Fruit fly (Drosophila melanogaster) whole organism, embryonic: ENCODE data around the gene CG13081.
A peak's percentile ranks its signal among the peaks of the same experiment; 100 is the strongest.

Experiments used
- BtbVII ChIP-seq: fragments of 200-800 bp; sonication (Bioruptor generic); optimal IDR thresholded peaks from 3 replicates; lab custom pipeline; 2017; ENCODE audit warnings: missing biosample characterization, mild to moderate bottlenecking, missing genetic modification characterization
- CG10431 ChIP-seq: fragments of 200-800 bp; sonication (Bioruptor generic); optimal IDR thresholded peaks from 3 replicates; lab custom pipeline; 2018; ENCODE audit warnings: missing biosample characterization, mild to moderate bottlenecking, missing genetic modification characterization
- CG11723 ChIP-seq: fragments of 200-800 bp; sonication (Bioruptor generic); optimal IDR thresholded peaks from 2 replicates; lab custom pipeline; 2017; ENCODE audit warnings: missing biosample characterization, mild to moderate bottlenecking, missing genetic modification characterization
- CG12391 ChIP-seq: fragments of 200-800 bp; sonication (Bioruptor generic); optimal IDR thresholded peaks from 3 replicates; lab custom pipeline; 2018; ENCODE audit warnings: missing biosample characterization, mild to moderate bottlenecking, missing genetic modification characterization, moderate library complexity
- CG13424 ChIP-seq: fragments of 200-800 bp; sonication (Bioruptor generic); optimal IDR thresholded peaks from 2 replicates; lab custom pipeline; 2019; ENCODE audit warnings: missing biosample characterization, mild to moderate bottlenecking, missing genetic modification characterization, moderate library complexity
- CG13894 ChIP-seq: fragments of 200-800 bp; sonication (Bioruptor generic); optimal IDR thresholded peaks from 3 replicates; lab custom pipeline; 2018; ENCODE audit warnings: missing biosample characterization, mild to moderate bottlenecking, missing genetic modification characterization, moderate library complexity
- CG17385 ChIP-seq: fragments of 200-800 bp; sonication (Bioruptor generic); optimal IDR thresholded peaks from 3 replicates; lab custom pipeline; 2018; ENCODE audit warnings: missing biosample characterization, mild to moderate bottlenecking, missing genetic modification characterization
- CG18764 ChIP-seq: fragments of 200-800 bp; sonication (Bioruptor generic); optimal IDR thresholded peaks from 3 replicates; lab custom pipeline; 2016; ENCODE audit warnings: missing biosample characterization, missing genetic modification characterization
- CG2199 ChIP-seq: fragments of 200-800 bp; sonication (Bioruptor generic); IDR thresholded peaks from 3 replicates; pipeline ENCODE4 v1.3.6; 2022; ENCODE audit warnings: missing biosample characterization, missing genetic modification characterization
- CG2875 ChIP-seq: fragments of 200-800 bp; sonication (Bioruptor generic); optimal IDR thresholded peaks from 2 replicates; lab custom pipeline; 2017; ENCODE audit warnings: missing biosample characterization, mild to moderate bottlenecking, missing genetic modification characterization, missing genetic modification reagents
- CG34224 ChIP-seq: fragments of 200-800 bp; sonication (Bioruptor generic); IDR thresholded peaks from 3 replicates; pipeline ENCODE4 v1.3.6; 2022; ENCODE audit warnings: missing biosample characterization, missing genetic modification characterization; ENCODE audit not compliant: partially characterized antibody
- CG34376 ChIP-seq: fragments of 200-800 bp; sonication (Bioruptor generic); optimal IDR thresholded peaks from 2 replicates; lab custom pipeline; 2018; ENCODE audit warnings: missing biosample characterization, mild to moderate bottlenecking, missing genetic modification characterization
- CG7963 ChIP-seq: fragments of 200-800 bp; sonication (Bioruptor generic); IDR thresholded peaks from 3 replicates; pipeline ENCODE4 v1.3.6; 2022; ENCODE audit warnings: missing biosample characterization, missing genetic modification characterization; ENCODE audit not compliant: partially characterized antibody
- CHES-1-like ChIP-seq: fragments of 200-800 bp; sonication (Bioruptor generic); optimal IDR thresholded peaks from 2 replicates; lab custom pipeline; 2016; ENCODE audit warnings: missing biosample characterization, missing genetic modification characterization
- CrebB ChIP-seq: fragments of 200-800 bp; sonication (Bioruptor generic); optimal IDR thresholded peaks from 3 replicates; lab custom pipeline; 2018; ENCODE audit warnings: missing biosample characterization, mild to moderate bottlenecking, missing genetic modification characterization
- D19B ChIP-seq: fragments of 200-800 bp; sonication (Bioruptor generic); optimal IDR thresholded peaks from 2 replicates; lab custom pipeline; 2017; ENCODE audit warnings: missing biosample characterization, mild to moderate bottlenecking, missing genetic modification characterization
- Deaf1 ChIP-seq: fragments of 200-800 bp; optimal IDR thresholded peaks from 3 replicates; lab custom pipeline; 2019; ENCODE audit warnings: missing biosample characterization, mild to moderate bottlenecking, missing genetic modification characterization, moderate library complexity
- Dref ChIP-seq: fragments of 200-800 bp; sonication (Bioruptor generic); IDR thresholded peaks from 2 replicates; pipeline ENCODE4 v1.3.6; 2022; ENCODE audit warnings: missing biosample characterization, missing genetic modification characterization
- Eip74EF ChIP-seq, 2 experiments: fragments of 200-800 bp in 1 of 2; fragments of >200 bp in 1 of 2; sonication (Bioruptor generic) in 1 of 2; optimal IDR thresholded peaks; 2 replicates each; lab custom pipeline; 2017 to 2019; ENCODE audit warnings: missing biosample characterization in 2 of 2, missing genetic modification characterization in 2 of 2, mild to moderate bottlenecking in 1 of 2, moderate library complexity in 1 of 2
- HmgZ ChIP-seq: fragments of 200-800 bp; sonication (Bioruptor generic); optimal IDR thresholded peaks from 2 replicates; lab custom pipeline; 2018; ENCODE audit warnings: missing biosample characterization, mild to moderate bottlenecking, missing genetic modification characterization
- Med ChIP-seq: fragments of 200-800 bp; sonication (Bioruptor generic); peaks from one replicate; lab custom pipeline; 2016; ENCODE audit warnings: missing biosample characterization, missing genetic modification characterization, mild to moderate bottlenecking, inconsistent platforms, moderate library complexity
- NC2α ChIP-seq: fragments of 200-800 bp; sonication (Bioruptor generic); optimal IDR thresholded peaks from 2 replicates; lab custom pipeline; 2016; ENCODE audit warnings: missing biosample characterization, missing genetic modification characterization
- Pdp1 ChIP-seq, 2 experiments: fragments of 200-800 bp; sonication (Bioruptor generic); optimal IDR thresholded peaks; 3 replicates each; lab custom pipeline; 2016; ENCODE audit warnings: missing biosample characterization in 2 of 2, missing genetic modification characterization in 2 of 2, mild to moderate bottlenecking in 1 of 2, moderate library complexity in 1 of 2
- Six4 ChIP-seq: fragments of 200-800 bp; sonication (Bioruptor generic); optimal IDR thresholded peaks from 2 replicates; lab custom pipeline; 2016; ENCODE audit warnings: missing biosample characterization, missing genetic modification characterization
- chinmo ChIP-seq: fragments of 200-800 bp; sonication (Bioruptor generic); IDR thresholded peaks from 4 replicates; pipeline ENCODE4 v1.3.6; 2022; ENCODE audit warnings: missing biosample characterization, missing genetic modification characterization; ENCODE audit not compliant: partially characterized antibody
- crp ChIP-seq, 2 experiments: fragments of 200-800 bp; sonication (Bioruptor generic); optimal IDR thresholded peaks; 2 replicates in 1 of 2; 3 replicates in 1 of 2; lab custom pipeline; 2017; ENCODE audit warnings: missing biosample characterization in 2 of 2, missing genetic modification characterization in 2 of 2, mild to moderate bottlenecking in 1 of 2, moderate library complexity in 1 of 2
- dati ChIP-seq: fragments of 200-800 bp; sonication (Bioruptor generic); IDR thresholded peaks from 2 replicates; pipeline ENCODE4 v1.3.6; 2022; ENCODE audit warnings: missing biosample characterization, missing genetic modification characterization
- dimm ChIP-seq: fragments of 200-800 bp; sonication (Bioruptor generic); IDR thresholded peaks from 2 replicates; pipeline ENCODE4 v1.3.6; 2022; ENCODE audit warnings: missing biosample characterization, missing genetic modification characterization
- dpn ChIP-seq, 2 experiments: fragments of 200-800 bp; sonication (Bioruptor generic); optimal IDR thresholded peaks; 3 replicates each; lab custom pipeline; 2016; ENCODE audit warnings: missing biosample characterization in 2 of 2, missing genetic modification characterization in 2 of 2
- exex ChIP-seq: fragments of 200-800 bp; sonication (Bioruptor generic); optimal IDR thresholded peaks from 4 replicates; lab custom pipeline; 2018; ENCODE audit warnings: missing biosample characterization, mild to moderate bottlenecking, missing genetic modification characterization, moderate library complexity
- gcm ChIP-seq: fragments of 200-800 bp; sonication (Bioruptor generic); optimal IDR thresholded peaks from 2 replicates; lab custom pipeline; 2019; ENCODE audit warnings: missing biosample characterization, mild to moderate bottlenecking, missing genetic modification characterization, moderate library complexity
- gcm2 ChIP-seq: fragments of 200-800 bp; sonication (Bioruptor generic); optimal IDR thresholded peaks from 2 replicates; lab custom pipeline; 2016; ENCODE audit warnings: missing biosample characterization, missing genetic modification characterization
- ham ChIP-seq: fragments of 200-800 bp; sonication (Bioruptor generic); IDR thresholded peaks from 2 replicates; pipeline ENCODE4 v1.3.6; 2022; ENCODE audit warnings: missing biosample characterization, missing genetic modification characterization
- kay ChIP-seq: fragments of 200-800 bp; sonication (Bioruptor generic); optimal IDR thresholded peaks from 2 replicates; lab custom pipeline; 2016; ENCODE audit warnings: missing biosample characterization, missing genetic modification characterization
- kni ChIP-seq: fragments of 200-800 bp; sonication (Bioruptor generic); optimal IDR thresholded peaks from 3 replicates; lab custom pipeline; 2017; ENCODE audit warnings: mild to moderate bottlenecking, missing biosample characterization, missing genetic modification reagents, missing genetic modification characterization
- mirr ChIP-seq: fragments of 200-800 bp; sonication (Bioruptor generic); optimal IDR thresholded peaks from 3 replicates; lab custom pipeline; 2018; ENCODE audit warnings: missing biosample characterization, mild to moderate bottlenecking, missing genetic modification characterization
- nom ChIP-seq: fragments of 200-800 bp; sonication (Bioruptor generic); optimal IDR thresholded peaks from 2 replicates; lab custom pipeline; 2017; ENCODE audit warnings: missing biosample characterization, missing genetic modification characterization, mild to moderate bottlenecking, moderate library complexity, missing genetic modification reagents
- pita ChIP-seq: fragments of 200-800 bp; sonication (Bioruptor generic); optimal IDR thresholded peaks from 2 replicates; lab custom pipeline; 2017; ENCODE audit warnings: missing biosample characterization, mild to moderate bottlenecking, missing genetic modification characterization
- ro ChIP-seq: fragments of 200-800 bp; sonication (Bioruptor generic); IDR thresholded peaks from 2 replicates; pipeline ENCODE4 v1.3.6; 2022; ENCODE audit warnings: missing biosample characterization, missing genetic modification characterization
- sd ChIP-seq: fragments of 200-800 bp; sonication (Bioruptor generic); optimal IDR thresholded peaks from 3 replicates; lab custom pipeline; 2018; ENCODE audit warnings: missing biosample characterization, mild to moderate bottlenecking, missing genetic modification characterization, moderate library complexity
- sens ChIP-seq: fragments of 200-800 bp; sonication (Bioruptor generic); peaks from one replicate; lab custom pipeline; 2016; ENCODE audit warnings: missing biosample characterization, missing genetic modification characterization
- sna ChIP-seq: fragments of 200-800 bp; sonication (Bioruptor generic); IDR thresholded peaks from 2 replicates; pipeline ENCODE4 v1.3.6; 2022; ENCODE audit warnings: missing biosample characterization, missing genetic modification characterization; ENCODE audit not compliant: partially characterized antibody
- so ChIP-seq: fragments of 200-800 bp; sonication (Bioruptor generic); IDR thresholded peaks from 3 replicates; pipeline ENCODE4 v1.3.6; 2022; ENCODE audit warnings: missing biosample characterization, missing genetic modification characterization
- wek ChIP-seq: fragments of 200-800 bp; sonication (Bioruptor generic); optimal IDR thresholded peaks from 3 replicates; lab custom pipeline; 2018; ENCODE audit warnings: missing biosample characterization, mild to moderate bottlenecking, missing genetic modification characterization, moderate library complexity
- zfh1 ChIP-seq: fragments of 200-800 bp; sonication (Bioruptor generic); IDR thresholded peaks from 3 replicates; pipeline ENCODE4 v1.3.6; 2022; ENCODE audit warnings: missing biosample characterization, missing genetic modification characterization

The CG13081 gene

dm6 chr2L:19546869-19547710 lies 6.7 kb downstream of the CG13081 start, which contains the start of gene CG10337 (continued):
- TF ChIP-seq Six4 (GFP tag; lab: Kevin White, UChicago) (peak; percentile 18), CG12391 (tag; lab: Kevin White, UChicago) (peak; percentile 54), pita (GFP tag; lab: Kevin White, UChicago) (no peak), CG11723 (GFP tag; lab: Kevin White, UChicago) (peak; percentile 12), kni (GFP tag; lab: Kevin White, UChicago) (no peak), dimm (GFP tag; lab: Robert Waterston, UW) (no peak), CG7963 (GFP tag; lab: Robert Waterston, UW) (no peak), CG2875 (GFP tag; lab: Kevin White, UChicago) (peak; percentile 22), gcm2 (GFP tag; lab: Kevin White, UChicago) (peak; percentile 0), Deaf1 (tag; lab: Kevin White, UChicago) (peak; percentile 68), dpn (GFP tag; optimal IDR thresholded peaks at IDR 0.05; lab: Kevin White, UChicago) (peak; percentile 26 to 29), CHES-1-like (GFP tag; lab: Kevin White, UChicago) (peak; percentile 21), dati (GFP tag; lab: Robert Waterston, UW) (no peak), CG18764 (GFP tag; lab: Kevin White, UChicago) (no peak), chinmo (GFP tag; lab: Robert Waterston, UW) (0 out of 4 replicates have a peak, but pooled peaks have one; percentile 32), Dref (GFP tag; lab: Robert Waterston, UW) (no peak), zfh1 (GFP tag; lab: Robert Waterston, UW) (no peak)

dm6 chr2L:19548158-19548557 lies 7.8 kb downstream of the CG13081 start, which contains the start of gene Tep4:
Gene Tep4 (plus strand): TSS chr2L:19548507.
- TF ChIP-seq CG10431 (GFP tag; lab: Kevin White, UChicago) (no peak), gcm (GFP tag; lab: Kevin White, UChicago) (no peak), Pdp1 (GFP tag; optimal IDR thresholded peaks at IDR 0.05; lab: Kevin White, UChicago) (peak in 1 of 2 experiments; percentile 39), Eip74EF (GFP tag; optimal IDR thresholded peaks at IDR 0.05; lab: Kevin White, UChicago) (peak in 1 of 2 experiments; percentile 7), BtbVII (GFP tag; lab: Kevin White, UChicago) (peak; percentile 86), nom (GFP tag; lab: Kevin White, UChicago) (peak; percentile 2), so (no peak; the same call in 2 of the 3 replicates), CG34376 (GFP tag; lab: Kevin White, UChicago) (peak; percentile 42), sna (GFP tag; lab: Robert Waterston, UW) (no peak), CG13894 (tag; lab: Kevin White, UChicago) (peak; percentile 29), NC2α (no peak), CG13424 (tag; lab: Kevin White, UChicago) (no peak), HmgZ (tag; lab: Kevin White, UChicago) (no peak), kay (GFP tag; lab: Kevin White, UChicago) (peak; percentile 56), mirr (GFP tag; lab: Kevin White, UChicago) (peak; percentile 53), sens (GFP tag; lab: Kevin White, UChicago) (peak; percentile 78), Six4 (GFP tag; lab: Kevin White, UChicago) (no peak), CG34224 (GFP tag; lab: Robert Waterston, UW) (peak; percentile 36; the same call in 1 of the 3 replicates), exex (tag; lab: Kevin White, UChicago) (peak; percentile 36), D19B (GFP tag; lab: Kevin White, UChicago) (peak; percentile 43), sd (peak; percentile 14), CG2199 (GFP tag; lab: Robert Waterston, UW) (0 out of 3 replicates have a peak, but pooled peaks have one; percentile 6), ro (GFP tag; lab: Robert Waterston, UW) (no peak), CrebB (tag; lab: Kevin White, UChicago) (peak; percentile 54), Deaf1 (tag; lab: Kevin White, UChicago) (peak; percentile 40), chinmo (GFP tag; lab: Robert Waterston, UW) (peak; percentile 92; the same call in 3 of the 4 replicates), Med (peak; percentile 44), crp (GFP tag; optimal IDR thresholded peaks at IDR 0.05; lab: Kevin White, UChicago) (peak in 1 of 2 experiments; percentile 44), wek (GFP tag; lab: Kevin White, UChicago) (peak; percentile 23), CG17385 (GFP tag; lab: Kevin White, UChicago) (peak; percentile 4), ham (GFP tag; lab: Robert Waterston, UW) (no peak)
